Fruit fly (Drosophila melanogaster) whole organism, embryonic: Measurements from ENCODE around the gene CG3408.
A peak's percentile ranks its signal among the peaks of the same experiment; 100 is the strongest.

Experiments used
- ATbp ChIP-seq: fragments of 200-800 bp; sonication (Bioruptor generic); optimal IDR thresholded peaks from 2 replicates; lab custom pipeline; 2017; ENCODE audit warnings: missing biosample characterization, mild to moderate bottlenecking, missing genetic modification characterization, missing genetic modification reagents
- CG10209 ChIP-seq: fragments of 200-800 bp; sonication (Bioruptor generic); optimal IDR thresholded peaks from 3 replicates; lab custom pipeline; 2017; ENCODE audit warnings: missing biosample characterization, mild to moderate bottlenecking, missing genetic modification characterization, missing genetic modification reagents
- CG11723 ChIP-seq: fragments of 200-800 bp; sonication (Bioruptor generic); optimal IDR thresholded peaks from 2 replicates; lab custom pipeline; 2017; ENCODE audit warnings: missing biosample characterization, mild to moderate bottlenecking, missing genetic modification characterization
- CG12391 ChIP-seq: fragments of 200-800 bp; sonication (Bioruptor generic); optimal IDR thresholded peaks from 3 replicates; lab custom pipeline; 2018; ENCODE audit warnings: missing biosample characterization, mild to moderate bottlenecking, missing genetic modification characterization, moderate library complexity
- CG12769 ChIP-seq: fragments of 200-800 bp; sonication (Bioruptor generic); optimal IDR thresholded peaks from 2 replicates; lab custom pipeline; 2019; ENCODE audit warnings: missing biosample characterization, mild to moderate bottlenecking, missing genetic modification characterization, moderate library complexity
- CG15514 ChIP-seq: fragments of 200-800 bp; sonication (Bioruptor generic); optimal IDR thresholded peaks from 3 replicates; lab custom pipeline; 2017; ENCODE audit warnings: missing biosample characterization, missing genetic modification characterization, mild to moderate bottlenecking, moderate library complexity, missing genetic modification reagents
- CG18599 ChIP-seq: fragments of 200-800 bp; sonication (Bioruptor generic); optimal IDR thresholded peaks from 3 replicates; lab custom pipeline; 2017; ENCODE audit warnings: missing biosample characterization, missing genetic modification characterization, mild to moderate bottlenecking, moderate library complexity, missing genetic modification reagents
- CG2116 ChIP-seq: fragments of 200-800 bp; sonication (Bioruptor generic); optimal IDR thresholded peaks from 3 replicates; lab custom pipeline; 2018; ENCODE audit warnings: missing biosample characterization, mild to moderate bottlenecking, missing genetic modification characterization
- CG2712 ChIP-seq: fragments of 200-800 bp; optimal IDR thresholded peaks from 3 replicates; lab custom pipeline; 2019; ENCODE audit warnings: missing biosample characterization, mild to moderate bottlenecking, missing genetic modification characterization, moderate library complexity
- CG30403 ChIP-seq: fragments of 200-800 bp; sonication (Bioruptor generic); optimal IDR thresholded peaks from 3 replicates; lab custom pipeline; 2016; ENCODE audit warnings: missing biosample characterization, missing genetic modification characterization
- CG31388 ChIP-seq: fragments of 200-800 bp; sonication (Bioruptor generic); optimal IDR thresholded peaks from 2 replicates; lab custom pipeline; 2016; ENCODE audit warnings: missing biosample characterization, missing genetic modification characterization
- CG3281 ChIP-seq: fragments of 200-800 bp; sonication (Bioruptor generic); optimal IDR thresholded peaks from 3 replicates; lab custom pipeline; 2017; ENCODE audit warnings: missing biosample characterization, mild to moderate bottlenecking, missing genetic modification characterization
- CG3995 ChIP-seq: fragments of 200-800 bp; sonication (Bioruptor generic); optimal IDR thresholded peaks from 3 replicates; lab custom pipeline; 2016; ENCODE audit warnings: missing biosample characterization, missing genetic modification characterization
- CG4424 ChIP-seq: fragments of 200-800 bp; sonication (Bioruptor generic); optimal IDR thresholded peaks from 3 replicates; lab custom pipeline; 2016; ENCODE audit warnings: missing biosample characterization, missing genetic modification characterization
- CG4617 ChIP-seq: fragments of 200-800 bp; sonication (Bioruptor generic); optimal IDR thresholded peaks from 3 replicates; lab custom pipeline; 2016; ENCODE audit warnings: missing biosample characterization, missing genetic modification characterization, borderline replicate concordance
- CG7556 ChIP-seq: fragments of 200-800 bp; sonication (Bioruptor generic); optimal IDR thresholded peaks from 2 replicates; lab custom pipeline; 2017; ENCODE audit warnings: missing biosample characterization, mild to moderate bottlenecking, missing genetic modification characterization
- CG8924 ChIP-seq: fragments of 200-800 bp; optimal IDR thresholded peaks from 3 replicates; lab custom pipeline; 2019; ENCODE audit warnings: missing biosample characterization, mild to moderate bottlenecking, missing genetic modification characterization, moderate library complexity
- CG9609 ChIP-seq: fragments of 200-800 bp; sonication (Bioruptor generic); optimal IDR thresholded peaks from 3 replicates; lab custom pipeline; 2016; ENCODE audit warnings: missing biosample characterization, missing genetic modification characterization
- CG9932 ChIP-seq: fragments of 200-800 bp; sonication (Bioruptor generic); IDR thresholded peaks from 2 replicates; pipeline ENCODE4 v1.3.6; 2022; ENCODE audit warnings: missing biosample characterization, missing genetic modification characterization
- CHES-1-like ChIP-seq: fragments of 200-800 bp; sonication (Bioruptor generic); optimal IDR thresholded peaks from 2 replicates; lab custom pipeline; 2016; ENCODE audit warnings: missing biosample characterization, missing genetic modification characterization
- D ChIP-seq, 2 experiments: fragments of 200-800 bp in 1 of 2; fragments of >200 bp in 1 of 2; sonication (Bioruptor generic) in 1 of 2; optimal IDR thresholded peaks; 2 replicates in 1 of 2; 3 replicates in 1 of 2; lab custom pipeline; 2017; ENCODE audit warnings: mild to moderate bottlenecking in 1 of 2, missing biosample characterization in 1 of 2, missing genetic modification characterization in 1 of 2, missing genetic modification reagents in 1 of 2
- D19B ChIP-seq: fragments of 200-800 bp; sonication (Bioruptor generic); optimal IDR thresholded peaks from 2 replicates; lab custom pipeline; 2017; ENCODE audit warnings: missing biosample characterization, mild to moderate bottlenecking, missing genetic modification characterization
- Ets65A ChIP-seq: fragments of 200-800 bp; sonication (Bioruptor generic); peaks from one replicate; lab custom pipeline; 2016; ENCODE audit warnings: missing biosample characterization, missing genetic modification characterization
- HLH4C ChIP-seq: fragments of 200-800 bp; sonication (Bioruptor generic); IDR thresholded peaks from 3 replicates; pipeline ENCODE4 v1.3.6; 2022; ENCODE audit warnings: missing biosample characterization, missing genetic modification characterization; ENCODE audit not compliant: partially characterized antibody
- Hsf ChIP-seq: fragments of 200-800 bp; sonication (Bioruptor generic); optimal IDR thresholded peaks from 3 replicates; lab custom pipeline; 2016; ENCODE audit warnings: missing biosample characterization, missing genetic modification characterization
- Lhr ChIP-seq: fragments of 200-800 bp; sonication (Bioruptor generic); optimal IDR thresholded peaks from 3 replicates; lab custom pipeline; 2017; ENCODE audit warnings: mild to moderate bottlenecking, missing biosample characterization, missing genetic modification reagents, missing genetic modification characterization
- NfI ChIP-seq: fragments of 200-800 bp; sonication (Bioruptor generic); optimal IDR thresholded peaks from 3 replicates; lab custom pipeline; 2018; ENCODE audit warnings: missing biosample characterization, mild to moderate bottlenecking, missing genetic modification characterization, moderate library complexity
- Oli ChIP-seq: fragments of 200-800 bp; sonication (Bioruptor generic); optimal IDR thresholded peaks from 2 replicates; lab custom pipeline; 2018; ENCODE audit warnings: missing biosample characterization, mild to moderate bottlenecking, missing genetic modification characterization, moderate library complexity
- PHDP ChIP-seq: fragments of 200-800 bp; sonication (Bioruptor generic); optimal IDR thresholded peaks from 3 replicates; lab custom pipeline; 2018; ENCODE audit warnings: missing biosample characterization, mild to moderate bottlenecking, missing genetic modification characterization, moderate library complexity
- Scr ChIP-seq: fragments of 200-800 bp; sonication (Bioruptor generic); IDR thresholded peaks from 2 replicates; pipeline ENCODE4 v1.3.6; 2022; ENCODE audit warnings: missing biosample characterization, missing genetic modification characterization; ENCODE audit not compliant: partially characterized antibody
- Tbp ChIP-seq: fragments of >200 bp; optimal IDR thresholded peaks from 2 replicates; lab custom pipeline; 2018; ENCODE audit warnings: missing biosample characterization, missing genetic modification characterization
- Vsx1 ChIP-seq: fragments of 200-800 bp; sonication (Bioruptor generic); optimal IDR thresholded peaks from 2 replicates; lab custom pipeline; 2017; ENCODE audit warnings: missing biosample characterization, mild to moderate bottlenecking, missing genetic modification characterization, missing genetic modification reagents
- bcd ChIP-seq: fragments of 200-800 bp; sonication (Bioruptor generic); optimal IDR thresholded peaks from 2 replicates; lab custom pipeline; 2017; ENCODE audit warnings: missing biosample characterization, mild to moderate bottlenecking, missing genetic modification characterization
- bsh ChIP-seq, 2 experiments: fragments of 200-800 bp; sonication (Bioruptor generic); optimal IDR thresholded peaks; 2 replicates each; lab custom pipeline; 2017 to 2018; ENCODE audit warnings: mild to moderate bottlenecking in 2 of 2, missing biosample characterization in 2 of 2, missing genetic modification characterization in 2 of 2, moderate library complexity in 1 of 2
- caup ChIP-seq: fragments of 200-800 bp; sonication (Bioruptor generic); optimal IDR thresholded peaks from 3 replicates; lab custom pipeline; 2017; ENCODE audit warnings: missing biosample characterization, mild to moderate bottlenecking, missing genetic modification characterization, moderate library complexity; ENCODE audit not compliant: severe bottlenecking
- dpn ChIP-seq, 2 experiments: fragments of 200-800 bp; sonication (Bioruptor generic); optimal IDR thresholded peaks; 3 replicates each; lab custom pipeline; 2016; ENCODE audit warnings: missing biosample characterization in 2 of 2, missing genetic modification characterization in 2 of 2
- eyg ChIP-seq: fragments of 200-800 bp; sonication (Bioruptor generic); optimal IDR thresholded peaks from 3 replicates; lab custom pipeline; 2016; ENCODE audit warnings: missing biosample characterization, missing genetic modification characterization
- gro ChIP-seq: fragments of 200-800 bp; sonication (Bioruptor generic); optimal IDR thresholded peaks from 2 replicates; lab custom pipeline; 2016; ENCODE audit warnings: missing biosample characterization, missing genetic modification characterization
- hb ChIP-seq: fragments of 200-800 bp; sonication (Bioruptor generic); IDR thresholded peaks from 3 replicates; pipeline ENCODE4 v1.3.6; 2022; ENCODE audit warnings: missing biosample characterization, missing genetic modification characterization; ENCODE audit not compliant: partially characterized antibody
- lilli ChIP-seq: fragments of 200-800 bp; sonication (Bioruptor generic); optimal IDR thresholded peaks from 3 replicates; lab custom pipeline; 2016; ENCODE audit warnings: missing biosample characterization, missing genetic modification characterization
- nmo ChIP-seq: fragments of 200-800 bp; sonication (Bioruptor generic); optimal IDR thresholded peaks from 2 replicates; lab custom pipeline; 2018; ENCODE audit warnings: missing biosample characterization, mild to moderate bottlenecking, missing genetic modification characterization, moderate library complexity
- phol ChIP-seq: fragments of 200-800 bp; sonication (Bioruptor generic); optimal IDR thresholded peaks from 3 replicates; lab custom pipeline; 2018; ENCODE audit warnings: missing biosample characterization, mild to moderate bottlenecking, missing genetic modification characterization, moderate library complexity
- pum ChIP-seq: fragments of 200-800 bp; sonication (Bioruptor generic); optimal IDR thresholded peaks from 2 replicates; lab custom pipeline; 2016; ENCODE audit warnings: missing biosample characterization, missing genetic modification characterization
- row ChIP-seq: fragments of 200-800 bp; sonication (Bioruptor generic); IDR thresholded peaks from 3 replicates; pipeline ENCODE4 v1.3.6; 2022; ENCODE audit warnings: missing biosample characterization, missing genetic modification characterization
- run ChIP-seq: fragments of 200-800 bp; sonication (Bioruptor generic); optimal IDR thresholded peaks from 3 replicates; lab custom pipeline; 2018; ENCODE audit warnings: missing biosample characterization, mild to moderate bottlenecking, missing genetic modification characterization
- tio ChIP-seq: fragments of 200-800 bp; sonication (Bioruptor generic); optimal IDR thresholded peaks from 2 replicates; lab custom pipeline; 2017; ENCODE audit warnings: missing biosample characterization, missing genetic modification characterization, inconsistent platforms
- wdn ChIP-seq: fragments of 200-800 bp; sonication (Bioruptor generic); IDR thresholded peaks from 2 replicates; pipeline ENCODE4 v1.3.6; 2022; ENCODE audit warnings: missing biosample characterization, missing genetic modification characterization

The CG3408 gene

DNA sequence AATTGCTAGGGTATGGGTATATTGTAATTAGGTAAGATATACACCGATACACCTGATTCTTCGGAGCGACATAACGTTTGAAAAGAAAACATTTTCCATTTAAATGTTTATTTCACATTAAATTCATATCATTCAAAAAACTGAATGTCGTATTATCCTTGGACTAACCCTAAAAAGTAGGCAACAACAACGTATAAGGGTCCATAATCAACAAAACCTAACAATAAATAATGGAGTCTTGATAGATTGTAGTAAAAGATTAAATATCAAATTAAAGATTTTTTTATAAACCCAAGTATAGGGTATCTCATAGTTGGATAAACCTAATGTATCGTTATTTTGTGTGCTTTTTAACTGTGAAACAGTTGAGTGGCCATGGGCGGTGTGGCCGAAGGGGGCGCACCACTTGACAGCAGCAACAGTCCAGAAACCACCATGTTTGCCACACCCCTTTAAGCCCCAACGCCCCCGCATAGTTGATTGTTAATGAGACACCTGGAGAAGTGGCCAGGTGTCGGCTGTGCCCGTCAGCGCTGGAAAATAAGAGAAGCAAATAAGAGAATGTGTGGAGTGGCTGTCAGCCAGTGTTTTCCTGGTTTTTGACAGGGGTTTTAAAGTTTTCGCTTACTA lies 41.0 kb downstream of the CG3408 start (continued):
- TF ChIP-seq CG18599 (GFP tag; lab: Kevin White, UChicago) (peak; percentile 43), CHES-1-like (GFP tag; lab: Kevin White, UChicago) (no peak), CG9609 (GFP tag; lab: Kevin White, UChicago) (peak; percentile 11), D19B (GFP tag; lab: Kevin White, UChicago) (peak; percentile 76), bcd (peak; percentile 21), Lhr (GFP tag; lab: Kevin White, UChicago) (no peak), CG30403 (peak; percentile 36), run (no peak), CG2712 (tag; lab: Kevin White, UChicago) (peak; percentile 34), CG2116 (GFP tag; lab: Kevin White, UChicago) (no peak), Tbp (GFP tag; lab: Kevin White, UChicago) (no peak), HLH4C (no peak), Hsf (GFP tag; lab: Kevin White, UChicago) (peak; percentile 37), row (GFP tag; lab: Robert Waterston, UW) (peak; percentile 35; the same call in 2 of the 3 replicates), Oli (tag; lab: Kevin White, UChicago) (peak; percentile 31), eyg (GFP tag; lab: Kevin White, UChicago) (no peak), CG4424 (GFP tag; lab: Kevin White, UChicago) (peak; percentile 3), D (optimal IDR thresholded peaks at IDR 0.05; lab: Kevin White, UChicago) (no peak), D (GFP tag; optimal IDR thresholded peaks at IDR 0.05; lab: Kevin White, UChicago) (peak; percentile 34), ATbp (GFP tag; lab: Kevin White, UChicago) (peak; percentile 7), Ets65A (peak; percentile 80), Scr (no peak), wdn (no peak), CG12769 (tag; lab: Kevin White, UChicago) (peak; percentile 27), NfI (GFP tag; lab: Kevin White, UChicago) (peak; percentile 7), pum (peak; percentile 25), CG15514 (peak; percentile 3), gro (GFP tag; lab: Kevin White, UChicago) (no peak), CG10209 (GFP tag; lab: Kevin White, UChicago) (peak; percentile 17), PHDP (tag; lab: Kevin White, UChicago) (peak; percentile 30), dpn (GFP tag; optimal IDR thresholded peaks at IDR 0.05; lab: Kevin White, UChicago) (peak; percentile 16 to 33), Vsx1 (peak; percentile 14), CG7556 (peak; percentile 56), nmo (GFP tag; lab: Kevin White, UChicago) (peak; percentile 38), CG4617 (GFP tag; lab: Kevin White, UChicago) (no peak), lilli (GFP tag; lab: Kevin White, UChicago) (peak; percentile 27), phol (tag; lab: Kevin White, UChicago) (peak; percentile 59), caup (peak; percentile 30), tio (peak; percentile 40), CG3995 (GFP tag; lab: Kevin White, UChicago) (peak; percentile 2), CG12391 (tag; lab: Kevin White, UChicago) (peak; percentile 35), bsh (GFP tag; optimal IDR thresholded peaks at IDR 0.05; lab: Kevin White, UChicago) (peak in 1 of 2 experiments; percentile 32), CG8924 (peak; percentile 27), CG3281 (peak; percentile 51), CG11723 (GFP tag; lab: Kevin White, UChicago) (peak; percentile 31), CG9932 (GFP tag; lab: Robert Waterston, UW) (peak; percentile 12; the same call in 1 of the 2 replicates), CG31388 (GFP tag; lab: Kevin White, UChicago) (no peak), hb (0 out of 3 replicates have a peak, but pooled peaks have one; percentile 33)
